Worm (Caenorhabditis elegans) whole organism, mixed stage, embryonic: Measurements from ENCODE around the gene fbxb-90.

Source experiments
- M03D4.4 ChIP-seq: sonication (generic microtip); optimal IDR thresholded peaks from 2 replicates; lab custom pipeline; 2017; ENCODE audit warnings: mild to moderate bottlenecking, missing genetic modification characterization, missing compliant biosample characterization
- bed-3 ChIP-seq: fragments of 200-800 bp; sonication (Bioruptor generic); optimal IDR thresholded peaks from 3 replicates; lab custom pipeline; 2018; ENCODE audit warnings: mild to moderate bottlenecking, missing genetic modification characterization, moderate library complexity, missing compliant biosample characterization
- blmp-1 ChIP-seq: fragments of 150-350 bp; optimal IDR thresholded peaks from 2 replicates; lab custom pipeline; 2014; ENCODE audit warnings: missing biosample characterization, missing genetic modification characterization
- ceh-39 ChIP-seq: fragments of 150-350 bp; optimal IDR thresholded peaks from 2 replicates; lab custom pipeline; 2014; ENCODE audit warnings: missing biosample characterization, missing genetic modification characterization
- ceh-43 ChIP-seq: fragments of 200-800 bp; sonication (Bioruptor generic); optimal IDR thresholded peaks from 2 replicates; lab custom pipeline; 2018; ENCODE audit warnings: mild to moderate bottlenecking, missing genetic modification characterization, moderate library complexity, missing compliant biosample characterization
- ceh-83 ChIP-seq: fragments of 200-800 bp; sonication (Bioruptor generic); optimal IDR thresholded peaks from 2 replicates; lab custom pipeline; 2018; ENCODE audit warnings: mild to moderate bottlenecking, missing genetic modification characterization, missing compliant biosample characterization
- ces-1 ChIP-seq: fragments of 150-350 bp; optimal IDR thresholded peaks from 2 replicates; lab custom pipeline; 2014; ENCODE audit warnings: missing biosample characterization, missing genetic modification reagents, missing genetic modification characterization
- cnd-1 ChIP-seq: fragments of 200-800 bp; sonication (Bioruptor generic); optimal IDR thresholded peaks from 2 replicates; lab custom pipeline; 2018; ENCODE audit warnings: mild to moderate bottlenecking, missing genetic modification characterization, missing compliant biosample characterization
- drap-1 ChIP-seq: fragments of 200-800 bp; sonication (Bioruptor generic); optimal IDR thresholded peaks from 3 replicates; lab custom pipeline; 2018; ENCODE audit warnings: mild to moderate bottlenecking, missing genetic modification characterization, missing compliant biosample characterization
- elt-3 ChIP-seq: fragments of 150-350 bp; optimal IDR thresholded peaks from 2 replicates; lab custom pipeline; 2014; ENCODE audit warnings: missing biosample characterization, missing genetic modification characterization
- ham-2 ChIP-seq: fragments of 200-800 bp; sonication (Bioruptor generic); optimal IDR thresholded peaks from 2 replicates; lab custom pipeline; 2018; ENCODE audit warnings: mild to moderate bottlenecking, missing genetic modification characterization, missing compliant biosample characterization
- hlh-1 ChIP-seq: fragments of 150-350 bp; optimal IDR thresholded peaks from 2 replicates; lab custom pipeline; 2014; ENCODE audit warnings: missing biosample characterization, missing genetic modification reagents, missing genetic modification characterization
- lin-13 ChIP-seq: fragments of 150-350 bp; optimal IDR thresholded peaks from 2 replicates; lab custom pipeline; 2014; ENCODE audit warnings: missing biosample characterization, missing genetic modification characterization
- lin-32 ChIP-seq: fragments of 200-800 bp; sonication (Bioruptor generic); optimal IDR thresholded peaks from 2 replicates; lab custom pipeline; 2018; ENCODE audit warnings: mild to moderate bottlenecking, missing genetic modification characterization, missing compliant biosample characterization
- lsy-2 ChIP-seq: fragments of 150-350 bp; optimal IDR thresholded peaks from 2 replicates; lab custom pipeline; 2014; ENCODE audit warnings: missing biosample characterization, missing genetic modification characterization
- mab-5 ChIP-seq: fragments of 150-350 bp; optimal IDR thresholded peaks from 2 replicates; lab custom pipeline; 2014; ENCODE audit warnings: missing biosample characterization, missing genetic modification characterization
- mep-1 ChIP-seq: fragments of 150-350 bp; optimal IDR thresholded peaks from 2 replicates; lab custom pipeline; 2017; ENCODE audit warnings: missing biosample characterization, missing genetic modification reagents, missing genetic modification characterization, inconsistent platforms
- mls-2 ChIP-seq: sonication (generic microtip); optimal IDR thresholded peaks from 2 replicates; lab custom pipeline; 2016; ENCODE audit warnings: mild to moderate bottlenecking, missing genetic modification characterization, moderate library complexity, missing compliant biosample characterization
- nhr-12 ChIP-seq: fragments of 150-350 bp; optimal IDR thresholded peaks from 2 replicates; lab custom pipeline; 2014; ENCODE audit warnings: missing biosample characterization, missing genetic modification characterization
- nhr-2 ChIP-seq: fragments of 150-350 bp; optimal IDR thresholded peaks from 2 replicates; lab custom pipeline; 2014; ENCODE audit warnings: missing biosample characterization, missing genetic modification characterization
- nhr-237 ChIP-seq: fragments of 150-350 bp; optimal IDR thresholded peaks from 2 replicates; lab custom pipeline; 2014; ENCODE audit warnings: missing biosample characterization, missing genetic modification characterization
- nhr-76 ChIP-seq: sonication (generic microtip); optimal IDR thresholded peaks from 2 replicates; lab custom pipeline; 2017; ENCODE audit warnings: missing biosample characterization, missing genetic modification characterization
- pha-4 ChIP-seq: fragments of 150-350 bp; optimal IDR thresholded peaks from 2 replicates; lab custom pipeline; 2018; ENCODE audit warnings: missing biosample characterization, missing genetic modification reagents, missing genetic modification characterization
- sem-2 ChIP-seq: fragments of 200-800 bp; sonication (Bioruptor generic); optimal IDR thresholded peaks from 2 replicates; lab custom pipeline; 2018; ENCODE audit warnings: mild to moderate bottlenecking, missing genetic modification characterization, missing compliant biosample characterization
- sptf-1 ChIP-seq: sonication (generic microtip); optimal IDR thresholded peaks from 2 replicates; lab custom pipeline; 2017; ENCODE audit warnings: mild to moderate bottlenecking, missing genetic modification characterization, moderate library complexity, missing compliant biosample characterization
- tbx-8 ChIP-seq: fragments of 200-800 bp; sonication (Bioruptor generic); optimal IDR thresholded peaks from 2 replicates; lab custom pipeline; 2018; ENCODE audit warnings: mild to moderate bottlenecking, missing genetic modification characterization, moderate library complexity, missing compliant biosample characterization
- unc-120 ChIP-seq: sonication (generic microtip); optimal IDR thresholded peaks from 2 replicates; lab custom pipeline; 2017; ENCODE audit warnings: missing genetic modification characterization, missing compliant biosample characterization; ENCODE audit not compliant: poor library complexity, severe bottlenecking
- unc-62 ChIP-seq: fragments of 150-350 bp; optimal IDR thresholded peaks from 2 replicates; lab custom pipeline; 2014; ENCODE audit warnings: missing biosample characterization, missing genetic modification reagents, missing genetic modification characterization
- zip-8 ChIP-seq: fragments of 150-350 bp; optimal IDR thresholded peaks from 2 replicates; lab custom pipeline; 2014; ENCODE audit warnings: missing biosample characterization, missing genetic modification characterization
- ztf-11 ChIP-seq: fragments of 150-350 bp; optimal IDR thresholded peaks from 2 replicates; lab custom pipeline; 2014; ENCODE audit warnings: missing biosample characterization, missing genetic modification characterization

Gene fbxb-90

DNA sequence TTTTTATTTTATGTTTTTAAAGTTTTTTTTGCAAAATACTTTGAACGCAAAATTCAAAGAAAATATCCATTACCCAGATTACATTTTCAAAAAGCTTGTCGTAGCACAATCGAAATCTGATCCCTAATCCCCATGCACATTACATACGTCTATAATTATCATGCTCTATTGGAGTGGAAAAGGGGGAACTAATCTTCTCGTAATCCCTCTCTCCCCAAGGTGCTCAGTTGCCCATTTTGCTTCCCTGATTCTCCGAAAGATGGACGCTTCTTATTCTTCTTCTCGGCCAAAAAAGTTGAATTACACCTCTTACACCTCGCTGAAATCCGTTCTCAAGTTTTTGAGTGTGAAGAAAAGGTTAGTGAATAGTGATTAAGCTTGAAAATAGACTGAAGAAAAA lies 37.6 kb downstream of the fbxb-90 start, which contains the start of gene fbxc-53:
Gene fbxc-53, plus strand, starts transcription at position 245 of the 400 bp plus-strand sequence.
- TF ChIP-seq ceh-83 (GFP tag; lab: Kevin White, UChicago) (no peak), unc-62 (GFP tag; lab: Kevin White, UChicago) (no peak), lsy-2 (no peak), nhr-76 (no peak), elt-3 (tag; lab: Kevin White, UChicago) (no peak), sptf-1 (no peak), lin-32 (no peak), cnd-1 (tag; lab: Kevin White, UChicago) (no peak)

DNA sequence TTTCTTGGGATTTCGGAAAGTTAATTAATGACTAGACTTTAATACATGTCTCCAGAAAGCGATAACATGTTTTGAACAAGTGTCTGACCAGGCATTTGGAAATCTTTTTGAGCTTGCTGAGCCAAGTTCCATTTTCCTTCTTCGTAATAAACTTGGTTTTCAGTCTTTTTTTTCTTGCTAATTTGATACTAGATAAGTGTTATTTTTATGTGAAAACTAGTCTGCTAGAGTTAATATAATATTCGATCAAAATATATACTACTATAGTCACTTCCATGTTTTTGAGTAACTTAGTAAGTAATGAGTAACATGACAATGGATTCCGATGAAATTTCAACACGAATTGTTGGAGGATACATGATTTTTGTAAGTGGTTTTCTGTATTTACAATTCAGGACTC lies 39.4 kb downstream of the fbxb-90 start, which contains the start of gene srx-110:
Gene srx-110, plus strand, starts transcription at position 301 of the 400 bp plus-strand sequence.
- TF ChIP-seq elt-3 (tag; lab: Kevin White, UChicago) (no peak), nhr-237 (no peak), mab-5 (tag; lab: Kevin White, UChicago) (no peak), ham-2 (no peak), lin-32 (no peak), pha-4 (no peak), unc-62 (GFP tag; lab: Kevin White, UChicago) (no peak), mls-2 (no peak), mep-1 (tag; lab: Kevin White, UChicago) (no peak), sem-2 (no peak), unc-120 (tag; lab: Kevin White, UChicago) (no peak), ceh-83 (GFP tag; lab: Kevin White, UChicago) (no peak)
- TF ChIP-seq, all 35 proteins: peak for 0

DNA sequence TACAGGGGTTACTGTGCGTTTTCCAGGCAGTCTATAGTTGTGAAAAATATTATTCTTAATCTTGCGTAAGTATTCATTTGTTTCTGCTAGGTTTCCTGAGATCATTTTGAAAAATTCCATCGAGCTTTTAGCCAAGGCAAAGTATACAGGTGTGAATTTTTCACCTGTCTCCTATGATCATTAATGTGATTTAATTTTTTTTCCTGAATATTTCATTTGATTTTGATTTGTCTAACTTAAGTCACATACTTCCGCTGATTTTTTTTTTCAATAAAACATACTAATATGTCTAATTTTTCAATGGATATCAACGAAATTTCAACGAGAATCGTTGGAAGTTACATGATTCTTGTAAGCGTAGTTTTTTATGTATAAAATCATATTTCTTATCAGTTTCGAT lies 43.3 kb downstream of the fbxb-90 start, which contains the start of gene srx-108:
Gene srx-108, plus strand, starts transcription at position 301 of the 400 bp plus-strand sequence.
- no peak for TF ChIP-seq nhr-2 (tag; lab: Kevin White, UChicago)
- no peak for TF ChIP-seq sem-2
- no peak for TF ChIP-seq drap-1 (GFP tag; lab: Kevin White, UChicago)
- TF ChIP-seq nhr-76 = no peak
- no peak for TF ChIP-seq mab-5 (tag; lab: Kevin White, UChicago)
- no peak for TF ChIP-seq hlh-1 (tag; lab: Kevin White, UChicago)
- no peak for TF ChIP-seq ham-2
- no peak for TF ChIP-seq unc-120 (tag; lab: Kevin White, UChicago)
- TF ChIP-seq ceh-39 (tag; lab: Kevin White, UChicago) = no peak

DNA sequence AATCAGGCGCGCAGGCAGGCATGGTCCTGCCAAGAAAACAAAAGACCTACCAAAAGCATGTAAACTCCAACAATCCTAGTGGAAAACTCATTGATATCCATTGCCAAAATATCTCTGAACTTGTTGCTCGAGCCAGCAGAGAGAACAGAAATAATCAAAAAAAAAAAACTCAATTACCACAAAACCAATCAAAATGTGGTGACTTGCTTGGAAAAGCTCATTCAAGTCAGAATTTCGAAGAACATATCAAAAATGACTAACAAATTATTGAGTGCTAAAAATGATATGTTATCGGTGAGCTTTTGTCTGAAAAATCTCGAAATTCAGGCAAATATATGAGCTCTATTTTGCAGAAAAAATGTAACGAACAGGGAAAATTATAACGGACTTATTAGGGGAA lies 47.3 kb downstream of the fbxb-90 start, which contains the start of gene srx-105:
Gene srx-105, minus strand, starts transcription at position 101 of the 400 bp plus-strand sequence.
- TF ChIP-seq ces-1 (GFP tag; lab: Kevin White, UChicago) (no peak), bed-3 (no peak), ceh-43 (GFP tag; lab: Kevin White, UChicago) (no peak), hlh-1 (tag; lab: Kevin White, UChicago) (no peak)

DNA sequence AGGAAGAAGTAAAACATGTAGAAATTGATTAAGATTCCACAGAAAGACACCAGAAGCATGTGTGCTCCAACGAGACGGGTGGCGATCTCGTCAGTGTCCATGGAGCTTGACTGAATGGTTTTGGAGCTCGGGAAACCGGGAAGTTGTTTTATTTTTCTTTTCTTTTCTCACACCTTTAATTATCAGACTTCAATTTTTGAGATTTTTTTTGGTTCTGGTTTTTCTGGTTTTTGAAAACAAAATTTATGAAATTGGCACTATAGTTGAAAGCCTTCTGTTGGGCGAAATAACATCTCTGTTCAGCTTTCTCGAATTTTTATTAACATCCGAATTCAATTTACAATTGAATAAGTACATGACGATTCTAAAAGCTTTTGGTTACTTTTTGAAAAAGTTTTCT lies 49.0 kb downstream of the fbxb-90 start, which contains the start of gene srx-104:
Gene srx-104, minus strand, starts transcription at position 101 of the 400 bp plus-strand sequence.
- no peak for TF ChIP-seq lin-13 (tag; lab: Kevin White, UChicago)
- no peak for TF ChIP-seq lin-32
- no peak for TF ChIP-seq mab-5 (tag; lab: Kevin White, UChicago)
- TF ChIP-seq unc-62 (GFP tag; lab: Kevin White, UChicago) = no peak
- TF ChIP-seq blmp-1 (tag; lab: Kevin White, UChicago) = no peak
- no peak for TF ChIP-seq tbx-8
- no peak for TF ChIP-seq M03D4.4 (tag; lab: Kevin White, UChicago)
- no peak for TF ChIP-seq zip-8 (tag; lab: Kevin White, UChicago)
- TF ChIP-seq ceh-39 (tag; lab: Kevin White, UChicago) = no peak
- TF ChIP-seq ztf-11 (tag; lab: Kevin White, UChicago) = no peak
- TF ChIP-seq nhr-2 (tag; lab: Kevin White, UChicago) = no peak
- no peak for TF ChIP-seq bed-3
- no peak for TF ChIP-seq mls-2
- TF ChIP-seq pha-4 = no peak
- TF ChIP-seq sptf-1 = no peak
- TF ChIP-seq nhr-12 (tag; lab: Kevin White, UChicago) = no peak
- TF ChIP-seq ceh-43 (GFP tag; lab: Kevin White, UChicago) = no peak
- TF ChIP-seq, all 35 proteins: peak for 0
